Worm (Caenorhabditis elegans): ENCODE results near the gene Y25C1A.7.

DNA sequence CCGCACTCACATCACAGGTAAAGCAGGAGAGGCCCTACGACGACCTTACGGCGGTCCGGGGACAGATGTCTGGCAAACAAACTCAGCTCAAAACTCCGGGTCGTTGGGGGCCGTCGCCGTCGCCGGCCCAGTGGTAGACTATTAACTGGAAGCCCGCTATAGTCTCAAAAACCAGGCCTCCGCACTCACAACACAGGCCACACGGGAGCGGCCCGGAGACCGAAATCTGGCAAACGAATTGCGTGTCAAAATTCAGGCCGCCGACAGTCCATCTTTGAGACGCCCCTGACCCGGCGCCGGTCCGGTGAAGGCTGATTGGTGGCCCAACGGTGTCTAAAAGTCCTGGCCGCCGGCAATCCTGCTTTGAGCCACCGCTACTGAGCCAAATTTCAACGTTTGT, 25.4 kb downstream of the Y25C1A.7 start:
- TF ChIP-seq hlh-6 (tag; optimal IDR thresholded peaks at IDR 0.05) (no peak), unc-55 (GFP tag; optimal IDR thresholded peaks at IDR 0.05) (no peak), pha-4 (tag; optimal IDR thresholded peaks at IDR 0.05) (no peak), ceh-18 (tag; optimal IDR thresholded peaks at IDR 0.05) (no peak), ceh-24 (tag; optimal IDR thresholded peaks at IDR 0.05) (no peak), tbx-2 (tag; optimal IDR thresholded peaks at IDR 0.05) (no peak)
